Worm (Caenorhabditis elegans) whole organism, early embryonic: ENCODE data around the gene ZK971.1.

Source experiments
- F13C5.2 ChIP-seq: sonication (generic microtip); optimal IDR thresholded peaks from 2 replicates; lab custom pipeline; 2017; ENCODE audit warnings: mild to moderate bottlenecking, missing genetic modification characterization, inconsistent platforms, missing compliant biosample characterization
- aly-1 ChIP-seq: sonication (generic microtip); optimal IDR thresholded peaks from 2 replicates; lab custom pipeline; 2016; ENCODE audit warnings: missing genetic modification characterization, missing compliant biosample characterization
- ama-1 ChIP-seq: fragments of 150-350 bp; optimal IDR thresholded peaks from 2 replicates; lab custom pipeline; 2014
- ceh-13 ChIP-seq: fragments of 200-800 bp; sonication (Bioruptor generic); optimal IDR thresholded peaks from 2 replicates; lab custom pipeline; 2018; ENCODE audit warnings: mild to moderate bottlenecking, missing genetic modification characterization, missing compliant biosample characterization
- ceh-36 ChIP-seq: sonication (generic microtip); optimal IDR thresholded peaks from 2 replicates; lab custom pipeline; 2016; ENCODE audit warnings: missing genetic modification characterization, inconsistent platforms, missing compliant biosample characterization
- ets-7 ChIP-seq: sonication (generic microtip); optimal IDR thresholded peaks from 2 replicates; lab custom pipeline; 2016; ENCODE audit warnings: missing genotype, missing genetic modification characterization, missing compliant biosample characterization
- flt-1 ChIP-seq: fragments of 200-800 bp; sonication (Bioruptor generic); IDR thresholded peaks from 2 replicates; pipeline ENCODE4 v1.3.6; 2022; ENCODE audit warnings: missing genetic modification characterization, missing compliant biosample characterization
- hmbx-1 ChIP-seq: sonication (generic microtip); optimal IDR thresholded peaks from 2 replicates; lab custom pipeline; 2016; ENCODE audit warnings: mild to moderate bottlenecking, missing genetic modification characterization, missing compliant biosample characterization
- hmg-4 ChIP-seq: fragments of 200-800 bp; sonication (Bioruptor generic); optimal IDR thresholded peaks from 2 replicates; lab custom pipeline; 2018; ENCODE audit warnings: mild to moderate bottlenecking, missing genetic modification characterization, missing compliant biosample characterization
- pes-1 ChIP-seq: fragments of 200-800 bp; sonication (Bioruptor generic); IDR thresholded peaks from 2 replicates; pipeline ENCODE4 v1.3.6; 2022; ENCODE audit warnings: missing genetic modification reagents, missing genetic modification characterization, missing compliant biosample characterization
- sea-1 ChIP-seq: fragments of 200-800 bp; sonication (Bioruptor generic); conservative IDR thresholded peaks from 2 replicates; pipeline ENCODE4 v1.3.6; 2022; ENCODE audit warnings: missing genetic modification characterization, missing compliant biosample characterization
- tbx-11 ChIP-seq: fragments of 200-800 bp; sonication (Bioruptor generic); IDR thresholded peaks from 2 replicates; pipeline ENCODE4 v1.3.6; 2022; ENCODE audit warnings: missing genetic modification characterization, missing compliant biosample characterization
- tbx-37 ChIP-seq: fragments of 200-800 bp; sonication (Bioruptor generic); conservative IDR thresholded peaks from 2 replicates; pipeline ENCODE4 v1.3.6; 2022; ENCODE audit warnings: missing genetic modification reagents, missing genetic modification characterization, missing compliant biosample characterization
- tra-4 ChIP-seq: sonication (generic microtip); optimal IDR thresholded peaks from 2 replicates; lab custom pipeline; 2017; ENCODE audit warnings: missing genetic modification characterization, missing compliant biosample characterization

DNA sequence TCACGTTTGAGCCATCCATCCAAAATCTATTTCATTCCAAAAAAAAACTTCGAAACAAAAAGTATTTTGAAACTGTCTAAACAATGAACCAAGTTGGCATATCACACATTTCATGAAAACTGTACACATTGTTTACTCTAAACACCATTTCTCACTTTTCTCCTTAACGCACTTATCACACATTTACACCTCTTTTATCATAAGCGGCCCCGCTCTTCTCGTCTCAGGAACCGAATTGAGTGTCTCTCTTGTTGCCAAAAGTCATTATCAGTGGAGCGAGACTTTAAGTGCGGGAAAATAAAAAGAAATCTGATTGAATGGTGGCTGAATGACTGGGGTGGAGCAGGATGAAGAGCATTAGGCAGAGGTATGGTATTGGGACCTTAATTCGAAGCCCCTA is 47.6 kb downstream of the ZK971.1 start:
- TF ChIP-seq ama-1 (lab: Kevin White, UChicago) (no peak), tbx-37 (GFP tag; lab: Robert Waterston, UW) (no peak), hmbx-1 (tag; lab: Kevin White, UChicago) (no peak), tbx-11 (GFP tag; lab: Robert Waterston, UW) (no peak), sea-1 (no peak), ets-7 (no peak), flt-1 (GFP tag; lab: Robert Waterston, UW) (no peak), ceh-13 (no peak), F13C5.2 (no peak), hmg-4 (GFP tag; lab: Kevin White, UChicago) (no peak), pes-1 (GFP tag; lab: Robert Waterston, UW) (no peak), aly-1 (tag; lab: Kevin White, UChicago) (no peak), ceh-36 (tag; lab: Kevin White, UChicago) (no peak), tra-4 (tag; lab: Kevin White, UChicago) (no peak)
